Worm (Caenorhabditis elegans) whole organism, L4 larva: ENCODE data around the gene act-2.

ENCODE experiments used
- T20F7.1 ChIP-seq: fragments of 200-800 bp; sonication (Bioruptor generic); optimal IDR thresholded peaks from 2 replicates; lab custom pipeline; 2018; ENCODE audit warnings: mild to moderate bottlenecking, missing genetic modification characterization, missing compliant biosample characterization
- ceh-44 ChIP-seq: fragments of 200-800 bp; sonication (Bioruptor generic); IDR thresholded peaks from 2 replicates; pipeline ENCODE4 v1.3.6; 2022; ENCODE audit warnings: missing genetic modification reagents, missing genetic modification characterization, missing compliant biosample characterization
- ceh-82 ChIP-seq: sonication (generic microtip); optimal IDR thresholded peaks from 2 replicates; lab custom pipeline; 2017; ENCODE audit warnings: missing biosample characterization, missing genetic modification characterization
- daf-19 ChIP-seq: fragments of 200-800 bp; sonication (Bioruptor generic); conservative IDR thresholded peaks from 2 replicates; pipeline ENCODE4 v1.3.6; 2022; ENCODE audit warnings: missing genetic modification characterization, missing compliant biosample characterization
- egl-27 ChIP-seq: sonication (generic microtip); optimal IDR thresholded peaks from 3 replicates; lab custom pipeline; 2017; ENCODE audit warnings: missing biosample characterization, missing genetic modification reagents, missing genetic modification characterization
- fos-1 ChIP-seq: fragments of 150-350 bp; optimal IDR thresholded peaks from 2 replicates; lab custom pipeline; 2014; ENCODE audit warnings: missing biosample characterization, missing genetic modification characterization
- lim-7 ChIP-seq: fragments of 200-800 bp; sonication (Bioruptor generic); IDR thresholded peaks from 2 replicates; pipeline ENCODE4 v1.3.6; 2022; ENCODE audit warnings: missing genetic modification characterization, missing compliant biosample characterization
- lin-15B ChIP-seq: fragments of 150-350 bp; sonication (generic microtip); optimal IDR thresholded peaks from 3 replicates; lab custom pipeline; 2014; ENCODE audit warnings: missing biosample characterization, missing genetic modification characterization
- nhr-10 ChIP-seq: fragments of 150-350 bp; optimal IDR thresholded peaks from 2 replicates; lab custom pipeline; 2014; ENCODE audit warnings: missing biosample characterization, missing genetic modification characterization
- rbr-2 ChIP-seq: sonication (generic microtip); optimal IDR thresholded peaks from 2 replicates; lab custom pipeline; 2016; ENCODE audit warnings: missing genotype, missing genetic modification characterization, missing compliant biosample characterization
- snpc-1.2 ChIP-seq: fragments of 200-800 bp; sonication (Bioruptor generic); IDR thresholded peaks from 2 replicates; pipeline ENCODE4 v1.3.6; 2022; ENCODE audit warnings: missing genetic modification reagents, missing genetic modification characterization, missing compliant biosample characterization
- unc-62 ChIP-seq, 3 experiments: fragments of 150-350 bp in 1 of 3; sonication (generic microtip); optimal IDR thresholded peaks in 2 of 3; peaks in 1 of 3; 1 replicate in 1 of 3; 2 replicates in 2 of 3; lab custom pipeline; 2014 to 2017; ENCODE audit warnings: missing biosample characterization in 3 of 3, missing genetic modification characterization in 3 of 3, missing genetic modification reagents in 3 of 3, missing genotype in 1 of 3

ce11 chrV:11056484-11056883 is 21.5 kb downstream of the act-2 start:
- TF ChIP-seq lim-7 (GFP tag; lab: Robert Waterston, UW) (no peak), egl-27 (no peak), ceh-44 (no peak), T20F7.1 (GFP tag; lab: Kevin White, UChicago) (no peak), daf-19 (GFP tag; lab: Robert Waterston, UW) (no peak), rbr-2 (tag; lab: Kevin White, UChicago) (no peak), unc-62 (GFP tag; optimal IDR thresholded peaks at IDR 0.05 in 1 of 2; lab: Kevin White, UChicago) (no peak), unc-62 (tag; optimal IDR thresholded peaks at IDR 0.05; lab: Kevin White, UChicago) (no peak), nhr-10 (tag; lab: Kevin White, UChicago) (no peak), fos-1 (tag; lab: Kevin White, UChicago) (no peak), snpc-1.2 (GFP tag; lab: Robert Waterston, UW) (no peak), ceh-82 (tag; lab: Kevin White, UChicago) (no peak), lin-15B (tag; lab: Kevin White, UChicago) (no peak)
